Worm (Caenorhabditis elegans) whole organism, late embryonic: Measurements from ENCODE around the gene F08C6.5.

Experiments
- Y22D7AL.16 ChIP-seq: sonication (generic microtip); optimal IDR thresholded peaks from 2 replicates; lab custom pipeline; 2016; ENCODE audit warnings: missing genetic modification characterization, missing compliant biosample characterization
- fkh-10 ChIP-seq: fragments of 150-350 bp; optimal IDR thresholded peaks from 2 replicates; lab custom pipeline; 2014; ENCODE audit warnings: missing biosample characterization, missing genetic modification reagents, missing genetic modification characterization
- hlh-30 ChIP-seq: sonication (generic microtip); optimal IDR thresholded peaks from 2 replicates; lab custom pipeline; 2017; ENCODE audit warnings: antibody characterized with exemption, missing genetic modification characterization, missing compliant biosample characterization; ENCODE audit not compliant: insufficient read depth
- lin-11 ChIP-seq: fragments of 200-800 bp; sonication (Bioruptor generic); optimal IDR thresholded peaks from 2 replicates; lab custom pipeline; 2018; ENCODE audit warnings: mild to moderate bottlenecking, missing genetic modification characterization, missing compliant biosample characterization
- nhr-11 ChIP-seq: fragments of 150-350 bp; optimal IDR thresholded peaks from 2 replicates; lab custom pipeline; 2014; ENCODE audit warnings: missing biosample characterization, missing genetic modification characterization
- npax-4 ChIP-seq: sonication (generic microtip); optimal IDR thresholded peaks from 2 replicates; lab custom pipeline; 2016; ENCODE audit warnings: missing genetic modification characterization, missing compliant biosample characterization
- pqm-1 ChIP-seq: sonication (generic microtip); optimal IDR thresholded peaks from 2 replicates; lab custom pipeline; 2016; ENCODE audit warnings: missing genetic modification characterization, missing compliant biosample characterization
- ref-2 ChIP-seq: sonication (generic microtip); optimal IDR thresholded peaks from 2 replicates; lab custom pipeline; 2016; ENCODE audit warnings: missing genetic modification characterization, missing compliant biosample characterization
- sox-4 ChIP-seq: sonication (generic microtip); optimal IDR thresholded peaks from 2 replicates; lab custom pipeline; 2017; ENCODE audit warnings: mild to moderate bottlenecking, missing genetic modification characterization, inconsistent platforms, missing compliant biosample characterization
- unc-86 ChIP-seq: sonication (generic microtip); optimal IDR thresholded peaks from 2 replicates; lab custom pipeline; 2016; ENCODE audit warnings: missing genetic modification characterization, missing compliant biosample characterization

- TF ChIP-seq Y22D7AL.16 (tag; lab: Kevin White, UChicago) (no peak), npax-4 (tag; lab: Kevin White, UChicago) (no peak), hlh-30 (no peak), ref-2 (tag; lab: Kevin White, UChicago) (no peak), sox-4 (tag; lab: Kevin White, UChicago) (no peak), lin-11 (no peak), fkh-10 (GFP tag; lab: Kevin White, UChicago) (no peak), pqm-1 (tag; lab: Kevin White, UChicago) (no peak), unc-86 (no peak), nhr-11 (tag; lab: Kevin White, UChicago) (no peak)
Observed at ce11 chrX:7573172-7573571, 14.0 kb downstream of the F08C6.5 start.
